Worm (Caenorhabditis elegans): ENCODE results near the gene T09A5.4.

- TF ChIP-seq cebp-2 (GFP tag; IDR thresholded peaks at IDR 0.05): no peak
- TF ChIP-seq ZK185.1 (tag; optimal IDR thresholded peaks at IDR 0.05; ENCODE audit: poor library complexity, severe bottlenecking): no peak
- no peak for TF ChIP-seq ceh-79 (tag; optimal IDR thresholded peaks at IDR 0.05)
- TF ChIP-seq snpc-4 (GFP tag; optimal IDR thresholded peaks at IDR 0.05): no peak
- no peak for TF ChIP-seq snpc-4 (tag; optimal IDR thresholded peaks at IDR 0.05)
- no peak for TF ChIP-seq madf-6 (GFP tag; IDR thresholded peaks at IDR 0.05)
- no peak for TF ChIP-seq egrh-3 (GFP tag; IDR thresholded peaks at IDR 0.05)
- no peak for TF ChIP-seq sea-2 (GFP tag; IDR thresholded peaks at IDR 0.05)
- TF ChIP-seq unc-62 (GFP tag; optimal IDR thresholded peaks at IDR 0.05): no peak
- no peak for TF ChIP-seq ets-4 (GFP tag; optimal IDR thresholded peaks at IDR 0.05)
- no peak for TF ChIP-seq hsf-1 (GFP tag; IDR thresholded peaks at IDR 0.05)
- TF ChIP-seq bed-1 (GFP tag; IDR thresholded peaks at IDR 0.05): no peak
- no peak for TF ChIP-seq athp-1 (tag; optimal IDR thresholded peaks at IDR 0.05)
Measured at ce11 chrII:7810869-7811543, 35.0 kb upstream of the T09A5.4 start, which contains the start of gene cki-1.

Data from whole organism, young adult.